Fruit fly (Drosophila melanogaster) whole organism, embryonic: ENCODE measurements around the gene witty.

Source experiments
- ATbp ChIP-seq: fragments of 200-800 bp; sonication (Bioruptor generic); optimal IDR thresholded peaks from 2 replicates; lab custom pipeline; 2017; ENCODE audit warnings: missing biosample characterization, mild to moderate bottlenecking, missing genetic modification characterization, missing genetic modification reagents
- Asciz ChIP-seq: fragments of 200-800 bp; sonication (Bioruptor generic); optimal IDR thresholded peaks from 2 replicates; lab custom pipeline; 2017; ENCODE audit warnings: missing biosample characterization, mild to moderate bottlenecking, missing genetic modification characterization, missing genetic modification reagents
- Blimp-1 ChIP-seq: fragments of 200-800 bp; sonication (Bioruptor generic); optimal IDR thresholded peaks from 3 replicates; lab custom pipeline; 2018; ENCODE audit warnings: missing biosample characterization, missing genetic modification characterization, mild to moderate bottlenecking, moderate library complexity, missing genetic modification reagents
- CG10366 ChIP-seq: fragments of 200-800 bp; sonication (Bioruptor generic); IDR thresholded peaks from 2 replicates; pipeline ENCODE4 v1.3.6; 2022; ENCODE audit warnings: missing biosample characterization, missing genetic modification characterization
- CG10979 ChIP-seq: fragments of 200-800 bp; sonication (Bioruptor generic); optimal IDR thresholded peaks from 2 replicates; lab custom pipeline; 2018; ENCODE audit warnings: missing biosample characterization, mild to moderate bottlenecking, missing genetic modification characterization, moderate library complexity
- CG12104 ChIP-seq: fragments of 200-800 bp; sonication (Bioruptor generic); optimal IDR thresholded peaks from 3 replicates; lab custom pipeline; 2016; ENCODE audit warnings: missing biosample characterization, missing genetic modification characterization
- CG13775 ChIP-seq: fragments of 200-800 bp; sonication (Bioruptor generic); optimal IDR thresholded peaks from 3 replicates; lab custom pipeline; 2017; ENCODE audit warnings: missing biosample characterization, mild to moderate bottlenecking, missing genetic modification characterization
- CG14014 ChIP-seq: fragments of 200-800 bp; sonication (Bioruptor generic); IDR thresholded peaks from 2 replicates; pipeline ENCODE4 v1.3.6; 2022; ENCODE audit warnings: missing biosample characterization, missing genetic modification characterization
- CG14710 ChIP-seq: fragments of 200-800 bp; sonication (Bioruptor generic); optimal IDR thresholded peaks from 3 replicates; lab custom pipeline; 2019; ENCODE audit warnings: missing biosample characterization, mild to moderate bottlenecking, missing genetic modification characterization, moderate library complexity
- CG18011 ChIP-seq: fragments of 200-800 bp; sonication (Bioruptor generic); optimal IDR thresholded peaks from 2 replicates; lab custom pipeline; 2017; ENCODE audit warnings: missing biosample characterization, missing genetic modification characterization, mild to moderate bottlenecking, moderate library complexity, missing genotype
- CG18476 ChIP-seq: fragments of 200-800 bp; sonication (Bioruptor generic); optimal IDR thresholded peaks from 2 replicates; lab custom pipeline; 2016; ENCODE audit warnings: missing biosample characterization, mild to moderate bottlenecking, missing genetic modification characterization
- CG2120 ChIP-seq: fragments of 200-800 bp; sonication (Bioruptor generic); optimal IDR thresholded peaks from 3 replicates; lab custom pipeline; 2016; ENCODE audit warnings: missing biosample characterization, missing genetic modification characterization
- CG2202 ChIP-seq: fragments of 200-800 bp; sonication (Bioruptor generic); optimal IDR thresholded peaks from 2 replicates; lab custom pipeline; 2018; ENCODE audit warnings: missing biosample characterization, mild to moderate bottlenecking, missing genetic modification characterization
- CG30431 ChIP-seq: fragments of 200-800 bp; sonication (Bioruptor generic); optimal IDR thresholded peaks from 2 replicates; lab custom pipeline; 2017; ENCODE audit warnings: missing biosample characterization, missing genetic modification characterization
- CG32772 ChIP-seq: fragments of 200-800 bp; sonication (Bioruptor generic); IDR thresholded peaks from 2 replicates; pipeline ENCODE4 v1.3.6; 2022; ENCODE audit warnings: missing biosample characterization, missing genetic modification characterization
- CG42726 ChIP-seq: fragments of 200-800 bp; sonication (Bioruptor generic); IDR thresholded peaks from 2 replicates; pipeline ENCODE4 v1.3.6; 2022; ENCODE audit warnings: missing biosample characterization, missing genetic modification characterization; ENCODE audit not compliant: partially characterized antibody
- CG4328 ChIP-seq: fragments of 200-800 bp; sonication (Bioruptor generic); optimal IDR thresholded peaks from 3 replicates; lab custom pipeline; 2017; ENCODE audit warnings: missing biosample characterization, missing genetic modification reagents, missing genetic modification characterization
- CG6654 ChIP-seq: fragments of 200-800 bp; sonication (Bioruptor generic); optimal IDR thresholded peaks from 2 replicates; lab custom pipeline; 2017; ENCODE audit warnings: missing biosample characterization, mild to moderate bottlenecking, missing genetic modification characterization
- CG6813 ChIP-seq: fragments of 200-800 bp; sonication (Bioruptor generic); optimal IDR thresholded peaks from 2 replicates; lab custom pipeline; 2017; ENCODE audit warnings: missing biosample characterization, missing genetic modification characterization, mild to moderate bottlenecking, moderate library complexity, missing genetic modification reagents
- CG8089 ChIP-seq: fragments of 200-800 bp; sonication (Bioruptor generic); optimal IDR thresholded peaks from 3 replicates; lab custom pipeline; 2016; ENCODE audit warnings: missing biosample characterization, missing genetic modification characterization
- CG9876 ChIP-seq: fragments of 200-800 bp; sonication (Bioruptor generic); optimal IDR thresholded peaks from 2 replicates; lab custom pipeline; 2016; ENCODE audit warnings: missing biosample characterization, missing genetic modification characterization
- Chrac-16 ChIP-seq: fragments of 200-800 bp; sonication (Bioruptor generic); optimal IDR thresholded peaks from 3 replicates; lab custom pipeline; 2016; ENCODE audit warnings: missing biosample characterization, missing genetic modification characterization
- Doc2 ChIP-seq: fragments of 200-800 bp; sonication (Bioruptor generic); IDR thresholded peaks from 2 replicates; pipeline ENCODE4 v1.3.6; 2022; ENCODE audit warnings: missing biosample characterization, missing genetic modification characterization
- E2f1 ChIP-seq: fragments of 200-800 bp; sonication (Bioruptor generic); IDR thresholded peaks from 2 replicates; pipeline ENCODE4 v1.3.6; 2022; ENCODE audit warnings: missing biosample characterization, missing genetic modification characterization
- Ets65A ChIP-seq: fragments of 200-800 bp; sonication (Bioruptor generic); peaks from one replicate; lab custom pipeline; 2016; ENCODE audit warnings: missing biosample characterization, missing genetic modification characterization
- HmgD ChIP-seq: fragments of 200-800 bp; sonication (Bioruptor generic); optimal IDR thresholded peaks from 3 replicates; lab custom pipeline; 2016; ENCODE audit warnings: missing biosample characterization, missing genetic modification characterization
- Poxn ChIP-seq: fragments of 200-800 bp; sonication (Bioruptor generic); IDR thresholded peaks from 2 replicates; pipeline ENCODE4 v1.3.6; 2022; ENCODE audit warnings: missing biosample characterization, missing genetic modification characterization
- Trl ChIP-seq, 3 experiments: fragments of >200 bp in 2 of 3; fragments of 200-800 bp in 1 of 3; sonication (Bioruptor generic) in 1 of 3; optimal IDR thresholded peaks; 2 replicates in 1 of 3; 3 replicates in 2 of 3; lab custom pipeline; 2016 to 2017; ENCODE audit warnings: missing biosample characterization in 1 of 3, missing genetic modification characterization in 1 of 3
- Usf ChIP-seq: fragments of 200-800 bp; sonication (Bioruptor generic); optimal IDR thresholded peaks from 2 replicates; lab custom pipeline; 2017; ENCODE audit warnings: missing genotype, missing biosample characterization, missing genetic modification characterization
- Vsx1 ChIP-seq: fragments of 200-800 bp; sonication (Bioruptor generic); optimal IDR thresholded peaks from 2 replicates; lab custom pipeline; 2017; ENCODE audit warnings: missing biosample characterization, mild to moderate bottlenecking, missing genetic modification characterization, missing genetic modification reagents
- btn ChIP-seq: fragments of 200-800 bp; sonication (Bioruptor generic); optimal IDR thresholded peaks from 2 replicates; lab custom pipeline; 2016; ENCODE audit warnings: missing biosample characterization, missing genetic modification characterization
- chinmo ChIP-seq: fragments of 200-800 bp; sonication (Bioruptor generic); IDR thresholded peaks from 4 replicates; pipeline ENCODE4 v1.3.6; 2022; ENCODE audit warnings: missing biosample characterization, missing genetic modification characterization; ENCODE audit not compliant: partially characterized antibody
- esg ChIP-seq: fragments of 200-800 bp; sonication (Bioruptor generic); conservative IDR thresholded peaks from 2 replicates; pipeline ENCODE4 v1.3.6; 2022; ENCODE audit warnings: missing biosample characterization, missing genetic modification characterization
- fd64A ChIP-seq: fragments of 200-800 bp; sonication (Bioruptor generic); optimal IDR thresholded peaks from 3 replicates; lab custom pipeline; 2018; ENCODE audit warnings: missing biosample characterization, mild to moderate bottlenecking, missing genetic modification characterization
- ftz-f1 ChIP-seq: fragments of 200-800 bp; sonication (Bioruptor generic); optimal IDR thresholded peaks from 2 replicates; lab custom pipeline; 2016; ENCODE audit warnings: missing biosample characterization, missing genetic modification characterization
- gcm2 ChIP-seq: fragments of 200-800 bp; sonication (Bioruptor generic); optimal IDR thresholded peaks from 2 replicates; lab custom pipeline; 2016; ENCODE audit warnings: missing biosample characterization, missing genetic modification characterization
- kah ChIP-seq: fragments of 200-800 bp; sonication (Bioruptor generic); optimal IDR thresholded peaks from 2 replicates; lab custom pipeline; 2018; ENCODE audit warnings: missing biosample characterization, mild to moderate bottlenecking, missing genetic modification characterization
- ken ChIP-seq: fragments of 200-800 bp; sonication (Bioruptor generic); IDR thresholded peaks from 3 replicates; pipeline ENCODE4 v1.3.6; 2022; ENCODE audit warnings: missing biosample characterization, missing genetic modification characterization
- kni ChIP-seq: fragments of 200-800 bp; sonication (Bioruptor generic); optimal IDR thresholded peaks from 3 replicates; lab custom pipeline; 2017; ENCODE audit warnings: mild to moderate bottlenecking, missing biosample characterization, missing genetic modification reagents, missing genetic modification characterization
- oc ChIP-seq: fragments of 200-800 bp; sonication (Bioruptor generic); optimal IDR thresholded peaks from 2 replicates; lab custom pipeline; 2018; ENCODE audit warnings: missing biosample characterization, mild to moderate bottlenecking, missing genetic modification characterization, moderate library complexity
- pan ChIP-seq, 4 experiments: fragments of >200 bp in 3 of 4; fragments of 200-800 bp in 1 of 4; sonication (Bioruptor generic) in 1 of 4; optimal IDR thresholded peaks in 3 of 4; IDR thresholded peaks in 1 of 4; 2 replicates each; pipeline versions ENCODE4 v1.3.6 to Lab custom; 2017 to 2022; ENCODE audit warnings: missing biosample characterization in 2 of 4, missing genetic modification characterization in 2 of 4, mixed read lengths in 1 of 4
- phol ChIP-seq: fragments of 200-800 bp; sonication (Bioruptor generic); optimal IDR thresholded peaks from 3 replicates; lab custom pipeline; 2018; ENCODE audit warnings: missing biosample characterization, mild to moderate bottlenecking, missing genetic modification characterization, moderate library complexity
- salm ChIP-seq: fragments of 200-800 bp; sonication (Bioruptor generic); optimal IDR thresholded peaks from 2 replicates; lab custom pipeline; 2018; ENCODE audit warnings: missing biosample characterization, mild to moderate bottlenecking, missing genetic modification characterization
- stwl ChIP-seq: fragments of 200-800 bp; sonication (Bioruptor generic); optimal IDR thresholded peaks from 3 replicates; lab custom pipeline; 2018; ENCODE audit warnings: missing biosample characterization, mild to moderate bottlenecking, missing genetic modification characterization, moderate library complexity
- tap ChIP-seq: fragments of 200-800 bp; optimal IDR thresholded peaks from 3 replicates; lab custom pipeline; 2019; ENCODE audit warnings: missing biosample characterization, mild to moderate bottlenecking, missing genetic modification characterization, moderate library complexity
- tgo ChIP-seq: fragments of 200-800 bp; sonication (Bioruptor generic); IDR thresholded peaks from 3 replicates; pipeline ENCODE4 v1.3.6; 2022; ENCODE audit warnings: missing biosample characterization, missing genetic modification characterization
- trh ChIP-seq: fragments of 200-800 bp; sonication (Bioruptor generic); optimal IDR thresholded peaks from 2 replicates; lab custom pipeline; 2016; ENCODE audit warnings: missing biosample characterization, missing genetic modification characterization
- twi ChIP-seq: fragments of 200-800 bp; optimal IDR thresholded peaks from 2 replicates; lab custom pipeline; 2019; ENCODE audit warnings: missing biosample characterization, mild to moderate bottlenecking, missing genetic modification characterization, moderate library complexity
- usp ChIP-seq: fragments of >200 bp; optimal IDR thresholded peaks from 2 replicates; lab custom pipeline; 2017; ENCODE audit warnings: missing biosample characterization, missing genetic modification characterization

witty gene

dm6 chr2L:8382646-8383045, 44.6 kb downstream of the witty start, which contains the start of the genes CG13392 and Rcd4 (continued):
- TF ChIP-seq ATbp (GFP tag; lab: Kevin White, UChicago) = no peak
- no peak for TF ChIP-seq usp (GFP tag; lab: Kevin White, UChicago)
- TF ChIP-seq Trl (optimal IDR thresholded peaks at IDR 0.05; lab: Kevin White, UChicago) = no peak
- peak; percentile 75 for TF ChIP-seq Trl (GFP tag; optimal IDR thresholded peaks at IDR 0.05; lab: Kevin White, UChicago)
- TF ChIP-seq trh (GFP tag; lab: Kevin White, UChicago) = no peak
- peak; percentile 33; the same call in 1 of the 2 replicates for TF ChIP-seq E2f1 (GFP tag; lab: Robert Waterston, UW)
- peak; percentile 53 for TF ChIP-seq CG14014
- peak; percentile 18 for TF ChIP-seq CG2202
- TF ChIP-seq CG18011 (GFP tag; lab: Kevin White, UChicago) = peak; percentile 54
- TF ChIP-seq CG14710 (tag; lab: Kevin White, UChicago) = peak; percentile 66
- peak; percentile 5 for TF ChIP-seq gcm2 (GFP tag; lab: Kevin White, UChicago)
- peak; percentile 27 for TF ChIP-seq Blimp-1
- TF ChIP-seq chinmo (GFP tag; lab: Robert Waterston, UW) = 0 out of 4 replicates have a peak, but pooled peaks have one; percentile 56
- no peak for TF ChIP-seq pan (optimal IDR thresholded peaks at IDR 0.05; lab: Kevin White, UChicago)
- peak in 1 of 2 experiments; percentile 58 for TF ChIP-seq pan (GFP tag; optimal IDR thresholded peaks at IDR 0.05 in 1 of 2, IDR thresholded peaks at IDR 0.05 in 1 of 2)
- TF ChIP-seq HmgD (GFP tag; lab: Kevin White, UChicago) = peak; percentile 63
- TF ChIP-seq Chrac-16 (GFP tag; lab: Kevin White, UChicago) = peak; percentile 61
- no peak for TF ChIP-seq CG12104 (GFP tag; lab: Kevin White, UChicago)
- TF ChIP-seq CG13775 (GFP tag; lab: Kevin White, UChicago) = peak; percentile 21
- TF ChIP-seq twi = peak; percentile 40
- TF ChIP-seq Doc2 = no peak
- TF ChIP-seq ken (GFP tag; lab: Robert Waterston, UW) = peak; percentile 71
- peak; percentile 1 for TF ChIP-seq CG6654 (GFP tag; lab: Kevin White, UChicago)
- peak; percentile 100 for TF ChIP-seq stwl (tag; lab: Kevin White, UChicago)
- peak; percentile 88 for TF ChIP-seq CG2120 (GFP tag; lab: Kevin White, UChicago)
- peak; percentile 45 for TF ChIP-seq CG6813
- no peak for TF ChIP-seq CG42726 (GFP tag; lab: Robert Waterston, UW)
- no peak for TF ChIP-seq Vsx1
- TF ChIP-seq btn = peak; percentile 30
- peak; percentile 45 for TF ChIP-seq CG9876 (GFP tag; lab: Kevin White, UChicago)
- TF ChIP-seq ftz-f1 (GFP tag; lab: Kevin White, UChicago) = peak; percentile 23
- TF ChIP-seq CG32772 (GFP tag; lab: Robert Waterston, UW) = peak; percentile 15; the same call in 1 of the 2 replicates
- TF ChIP-seq tap (tag; lab: Kevin White, UChicago) = no peak
- peak; percentile 64 for TF ChIP-seq kni (GFP tag; lab: Kevin White, UChicago)
- peak; percentile 97 for TF ChIP-seq Ets65A (GFP tag; lab: Kevin White, UChicago)
- 0 out of 3 replicates have a peak, but pooled peaks have one; percentile 20 for TF ChIP-seq tgo
- TF ChIP-seq CG30431 (GFP tag; lab: Kevin White, UChicago) = no peak
- TF ChIP-seq phol (tag; lab: Kevin White, UChicago) = peak; percentile 7
- no peak for TF ChIP-seq Usf
- peak; percentile 28 for TF ChIP-seq CG18476 (GFP tag; lab: Kevin White, UChicago)
- TF ChIP-seq fd64A (GFP tag; lab: Kevin White, UChicago) = no peak
- TF ChIP-seq kah = peak; percentile 33
- TF ChIP-seq Asciz (GFP tag; lab: Kevin White, UChicago) = no peak
- TF ChIP-seq CG8089 (GFP tag; lab: Kevin White, UChicago) = peak; percentile 11
- TF ChIP-seq oc (tag; lab: Kevin White, UChicago) = no peak
- no peak for TF ChIP-seq salm (tag; lab: Kevin White, UChicago)
- TF ChIP-seq Poxn (GFP tag; lab: Robert Waterston, UW) = no peak
- TF ChIP-seq CG10366 (GFP tag; lab: Robert Waterston, UW) = peak; percentile 38; the same call in 1 of the 2 replicates
- TF ChIP-seq esg (GFP tag; lab: Robert Waterston, UW) = 0 out of 2 replicates have a peak, but pooled peaks have one; percentile 6
- TF ChIP-seq CG4328 = peak; percentile 35
- peak; percentile 39 for TF ChIP-seq CG10979 (tag; lab: Kevin White, UChicago)
